Worm (Caenorhabditis elegans): Measurements from ENCODE around the gene lact-9.
A peak's percentile ranks its signal among the peaks of the same experiment; 100 is the strongest.

Gene lact-9

DNA sequence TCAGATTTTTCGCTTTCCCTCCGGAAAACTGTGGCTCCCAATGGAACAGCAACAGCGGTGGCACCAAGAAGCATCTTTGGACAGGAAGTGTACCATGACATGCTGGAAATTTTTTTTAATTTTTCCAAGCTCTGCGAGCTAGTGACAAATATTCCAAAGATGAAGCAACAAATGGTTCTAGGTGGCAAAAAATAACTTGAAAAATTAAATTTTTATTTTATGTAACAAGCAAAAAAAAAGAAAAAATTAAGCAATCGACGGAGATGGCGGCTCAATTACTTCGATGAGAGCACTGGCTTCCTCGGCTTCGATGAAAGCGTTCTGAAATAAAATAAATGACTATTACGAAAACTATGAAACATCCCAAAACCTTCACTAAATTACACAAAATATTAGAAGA, at the start of gene lact-9:
lact-9 (minus strand) TSS at position 101 of the 400 bp plus-strand sequence.
- TF ChIP-seq ama-1 (optimal IDR thresholded peaks at IDR 0.05), result peak; percentile 5
- TF ChIP-seq egl-27 (tag; optimal IDR thresholded peaks at IDR 0.05), result no peak

DNA sequence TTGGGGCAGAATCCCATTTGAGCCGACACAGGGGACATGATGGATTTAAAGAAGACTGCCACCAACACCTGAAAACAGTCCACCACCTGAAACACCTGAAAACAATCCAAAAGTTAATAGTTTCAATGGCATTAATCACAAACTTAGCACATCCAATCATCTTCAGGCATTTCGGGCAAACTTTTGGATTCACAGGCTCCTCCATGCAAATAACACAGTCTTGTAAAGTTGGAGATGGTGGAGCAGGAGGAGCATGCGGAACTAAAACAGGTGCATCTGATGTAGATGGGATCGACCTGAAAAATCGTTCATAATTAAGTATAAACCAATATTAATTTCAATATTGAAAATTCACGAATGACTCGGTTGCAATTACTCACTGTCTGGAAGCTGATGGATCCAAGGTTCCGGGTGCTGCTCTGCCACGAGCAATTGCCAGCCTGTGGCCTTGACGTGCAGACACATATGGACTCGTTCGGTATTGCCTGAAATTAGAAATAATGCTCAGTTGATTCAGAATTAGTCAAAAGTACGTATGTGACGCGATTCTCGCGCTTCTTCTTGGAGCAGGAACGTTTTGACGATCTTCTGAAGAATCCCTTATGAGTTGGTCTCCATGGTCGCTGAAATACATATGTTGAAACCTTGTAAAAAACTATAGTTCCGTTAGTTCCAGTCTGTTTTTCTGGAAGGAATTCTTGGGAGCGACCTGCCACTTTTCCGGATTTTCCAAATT, 49.1 kb upstream of the lact-9 start:
- no peak for TF ChIP-seq nhr-237 (tag; optimal IDR thresholded peaks at IDR 0.05)
- no peak for TF ChIP-seq sea-2 (GFP tag; optimal IDR thresholded peaks at IDR 0.05)
- no peak for TF ChIP-seq ama-1 (optimal IDR thresholded peaks at IDR 0.05)
- TF ChIP-seq tbx-2 (tag; optimal IDR thresholded peaks at IDR 0.05), result no peak
- no peak for TF ChIP-seq nfya-1 (tag; optimal IDR thresholded peaks at IDR 0.05; ENCODE audit: insufficient read depth)
- TF ChIP-seq lsy-12 (tag; optimal IDR thresholded peaks at IDR 0.05), result no peak
- TF ChIP-seq daf-12 (tag; optimal IDR thresholded peaks at IDR 0.05), result no peak
- TF ChIP-seq snpc-4 (tag; optimal IDR thresholded peaks at IDR 0.05), result no peak
- TF ChIP-seq ceh-82 (tag; optimal IDR thresholded peaks at IDR 0.05), result no peak
- no peak for TF ChIP-seq elt-3 (tag; optimal IDR thresholded peaks at IDR 0.05)
- TF ChIP-seq ceh-16 (tag; optimal IDR thresholded peaks at IDR 0.05), result no peak
- TF ChIP-seq fkh-2 (tag; optimal IDR thresholded peaks at IDR 0.05), result no peak
- TF ChIP-seq nhr-43 (tag; optimal IDR thresholded peaks at IDR 0.05; ENCODE audit: poor library complexity, severe bottlenecking), result no peak
- no peak for TF ChIP-seq nhr-25 (tag; optimal IDR thresholded peaks at IDR 0.05)

DNA sequence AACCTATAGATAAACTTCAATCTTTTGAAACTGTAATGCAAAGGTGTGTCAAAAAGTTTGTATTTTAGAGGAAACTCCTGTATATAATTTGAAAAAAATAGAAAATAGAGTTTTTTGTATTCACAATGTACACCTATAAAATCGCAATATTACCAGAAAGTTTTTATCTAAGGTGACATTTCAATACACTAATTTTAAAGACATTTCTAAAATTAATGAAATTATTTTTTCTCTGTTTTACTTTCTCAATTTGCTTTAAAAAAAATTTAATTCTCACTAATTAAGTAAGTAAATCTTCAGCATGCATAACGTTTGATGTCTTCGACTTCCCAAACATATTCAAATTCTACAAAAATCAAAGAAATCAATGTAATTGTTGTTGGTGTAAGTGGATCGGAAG, 42.1 kb upstream of the lact-9 start, which contains the start of gene rga-5:
rga-5 (plus strand) TSS at position 301 of the 400 bp plus-strand sequence.
- no peak for TF ChIP-seq R02D3.7 (tag; optimal IDR thresholded peaks at IDR 0.05)
- TF ChIP-seq sea-2 (GFP tag; optimal IDR thresholded peaks at IDR 0.05), result no peak
- TF ChIP-seq egl-5 (tag; optimal IDR thresholded peaks at IDR 0.05), result no peak
- TF ChIP-seq nhr-237 (tag; optimal IDR thresholded peaks at IDR 0.05), result no peak
- no peak for TF ChIP-seq nhr-76 (tag; optimal IDR thresholded peaks at IDR 0.05)
- no peak for TF ChIP-seq ZK546.5 (tag; optimal IDR thresholded peaks at IDR 0.05)
- no peak for TF ChIP-seq elt-1 (tag; optimal IDR thresholded peaks at IDR 0.05)
- no peak for TF ChIP-seq nhr-67 (tag; optimal IDR thresholded peaks at IDR 0.05)
- no peak for TF ChIP-seq fos-1 (tag; optimal IDR thresholded peaks at IDR 0.05)
- no peak for TF ChIP-seq elt-2 (tag; optimal IDR thresholded peaks at IDR 0.05)
- no peak for TF ChIP-seq lin-39 (tag; optimal IDR thresholded peaks at IDR 0.05)
- TF ChIP-seq unc-39 (tag; optimal IDR thresholded peaks at IDR 0.05), result no peak
- no peak for TF ChIP-seq eor-1 (tag; optimal IDR thresholded peaks at IDR 0.05)
- TF ChIP-seq daf-12 (tag; optimal IDR thresholded peaks at IDR 0.05), result no peak
- no peak for TF ChIP-seq fkh-10 (GFP tag; optimal IDR thresholded peaks at IDR 0.05)
- TF ChIP-seq tbx-2 (tag; optimal IDR thresholded peaks at IDR 0.05), result no peak
- no peak for TF ChIP-seq nhr-11 (tag; optimal IDR thresholded peaks at IDR 0.05)
- no peak for TF ChIP-seq nhr-23 (tag; optimal IDR thresholded peaks at IDR 0.05)

DNA sequence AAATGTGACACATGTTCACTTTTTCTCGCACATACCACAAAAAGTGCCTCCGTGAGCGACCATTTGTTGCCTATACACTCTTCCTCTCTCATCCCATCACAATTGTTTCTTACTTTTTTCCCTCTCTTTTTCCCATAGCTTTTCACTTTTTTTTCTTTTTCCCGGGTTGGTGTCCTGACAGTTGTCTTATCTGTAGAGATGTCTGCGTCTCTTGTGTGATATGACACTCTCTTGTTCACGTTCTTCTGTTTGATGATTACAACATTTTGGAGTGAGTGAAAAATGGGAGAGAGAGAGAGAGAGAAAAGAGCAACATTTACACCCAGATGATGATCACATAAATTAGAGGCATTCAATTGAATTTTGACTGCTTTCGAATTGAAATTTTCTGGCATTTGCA, 40.9 kb upstream of the lact-9 start:
- no peak for TF ChIP-seq ZK546.5 (tag; optimal IDR thresholded peaks at IDR 0.05)
- peak; percentile 68 for TF ChIP-seq nfya-1 (tag; optimal IDR thresholded peaks at IDR 0.05; ENCODE audit: insufficient read depth)
- TF ChIP-seq snpc-4 (tag; optimal IDR thresholded peaks at IDR 0.05), result peak; percentile 6
- no peak for TF ChIP-seq nhr-28 (tag; optimal IDR thresholded peaks at IDR 0.05)
- TF ChIP-seq pha-4 (tag; optimal IDR thresholded peaks at IDR 0.05), result peak; percentile 68
- TF ChIP-seq lin-39 (tag; optimal IDR thresholded peaks at IDR 0.05), result peak; percentile 17
- TF ChIP-seq hmg-11 (tag; optimal IDR thresholded peaks at IDR 0.05), result peak; percentile 5
- TF ChIP-seq pqm-1 (tag; optimal IDR thresholded peaks at IDR 0.05), result peak; percentile 68
- peak; percentile 13 for TF ChIP-seq egl-5 (tag; optimal IDR thresholded peaks at IDR 0.05)
- peak; percentile 84 for TF ChIP-seq elt-2 (tag; optimal IDR thresholded peaks at IDR 0.05)
- no peak for TF ChIP-seq sea-2 (GFP tag; optimal IDR thresholded peaks at IDR 0.05)
- TF ChIP-seq skn-1 (tag; optimal IDR thresholded peaks at IDR 0.05), result peak; percentile 21
- peak; percentile 16 for TF ChIP-seq lin-15B (tag; optimal IDR thresholded peaks at IDR 0.05)
- TF ChIP-seq fkh-2 (tag; optimal IDR thresholded peaks at IDR 0.05), result no peak
- no peak for TF ChIP-seq ceh-28 (tag; optimal IDR thresholded peaks at IDR 0.05)
